Fruit fly (Drosophila melanogaster) whole organism, embryonic: ENCODE measurements around the gene SecS.

Experiments
- Bdp1 ChIP-seq: fragments of 200-800 bp; sonication (Bioruptor generic); optimal IDR thresholded peaks from 3 replicates; lab custom pipeline; 2016; ENCODE audit warnings: missing biosample characterization, missing genetic modification characterization
- CG11085 ChIP-seq: fragments of 200-800 bp; sonication (Bioruptor generic); IDR thresholded peaks from 2 replicates; pipeline ENCODE4 v1.3.6; 2022; ENCODE audit warnings: missing biosample characterization, missing genetic modification characterization
- CG12155 ChIP-seq: fragments of 200-800 bp; sonication (Bioruptor generic); optimal IDR thresholded peaks from 3 replicates; lab custom pipeline; 2016; ENCODE audit warnings: missing biosample characterization, missing genetic modification characterization
- CG13287 ChIP-seq: fragments of 200-800 bp; sonication (Bioruptor generic); IDR thresholded peaks from 2 replicates; pipeline ENCODE4 v1.3.6; 2022; ENCODE audit warnings: missing biosample characterization, missing genetic modification characterization; ENCODE audit not compliant: partially characterized antibody
- CG15514 ChIP-seq: fragments of 200-800 bp; sonication (Bioruptor generic); optimal IDR thresholded peaks from 3 replicates; lab custom pipeline; 2017; ENCODE audit warnings: missing biosample characterization, missing genetic modification characterization, mild to moderate bottlenecking, moderate library complexity, missing genetic modification reagents
- CG16815 ChIP-seq: fragments of 200-800 bp; sonication (Bioruptor generic); optimal IDR thresholded peaks from 3 replicates; lab custom pipeline; 2017; ENCODE audit warnings: missing biosample characterization, mild to moderate bottlenecking, missing genetic modification characterization
- CG18764 ChIP-seq: fragments of 200-800 bp; sonication (Bioruptor generic); optimal IDR thresholded peaks from 3 replicates; lab custom pipeline; 2016; ENCODE audit warnings: missing biosample characterization, missing genetic modification characterization
- CG2116 ChIP-seq: fragments of 200-800 bp; sonication (Bioruptor generic); optimal IDR thresholded peaks from 3 replicates; lab custom pipeline; 2018; ENCODE audit warnings: missing biosample characterization, mild to moderate bottlenecking, missing genetic modification characterization
- CG3281 ChIP-seq: fragments of 200-800 bp; sonication (Bioruptor generic); optimal IDR thresholded peaks from 3 replicates; lab custom pipeline; 2017; ENCODE audit warnings: missing biosample characterization, mild to moderate bottlenecking, missing genetic modification characterization
- CG33557 ChIP-seq: fragments of 200-800 bp; sonication (Bioruptor generic); optimal IDR thresholded peaks from 2 replicates; lab custom pipeline; 2019; ENCODE audit warnings: missing biosample characterization, mild to moderate bottlenecking, missing genetic modification characterization, moderate library complexity
- CG3847 ChIP-seq: fragments of 200-800 bp; sonication (Bioruptor generic); IDR thresholded peaks from 2 replicates; pipeline ENCODE4 v1.3.6; 2022; ENCODE audit warnings: missing biosample characterization, missing genetic modification characterization
- CG3995 ChIP-seq: fragments of 200-800 bp; sonication (Bioruptor generic); optimal IDR thresholded peaks from 3 replicates; lab custom pipeline; 2016; ENCODE audit warnings: missing biosample characterization, missing genetic modification characterization
- CG4820 ChIP-seq: fragments of 200-800 bp; sonication (Bioruptor generic); optimal IDR thresholded peaks from 3 replicates; lab custom pipeline; 2016; ENCODE audit warnings: missing biosample characterization, missing genetic modification characterization
- CG6689 ChIP-seq: fragments of 200-800 bp; sonication (Bioruptor generic); IDR thresholded peaks from 2 replicates; pipeline ENCODE4 v1.3.6; 2022; ENCODE audit warnings: missing biosample characterization, missing genetic modification characterization
- CrebB ChIP-seq: fragments of 200-800 bp; sonication (Bioruptor generic); optimal IDR thresholded peaks from 3 replicates; lab custom pipeline; 2018; ENCODE audit warnings: missing biosample characterization, mild to moderate bottlenecking, missing genetic modification characterization
- Dp ChIP-seq: fragments of 200-800 bp; sonication (Bioruptor generic); optimal IDR thresholded peaks from 2 replicates; lab custom pipeline; 2018; ENCODE audit warnings: missing biosample characterization, mild to moderate bottlenecking, missing genetic modification characterization, moderate library complexity
- Dref ChIP-seq: fragments of 200-800 bp; sonication (Bioruptor generic); IDR thresholded peaks from 2 replicates; pipeline ENCODE4 v1.3.6; 2022; ENCODE audit warnings: missing biosample characterization, missing genetic modification characterization
- HmgZ ChIP-seq: fragments of 200-800 bp; sonication (Bioruptor generic); optimal IDR thresholded peaks from 2 replicates; lab custom pipeline; 2018; ENCODE audit warnings: missing biosample characterization, mild to moderate bottlenecking, missing genetic modification characterization
- Kr ChIP-seq: fragments of 200-800 bp; sonication (Bioruptor generic); optimal IDR thresholded peaks from 2 replicates; lab custom pipeline; 2017; ENCODE audit warnings: missing biosample characterization, mild to moderate bottlenecking, missing genetic modification characterization
- MESR4 ChIP-seq: fragments of 200-800 bp; sonication (Bioruptor generic); optimal IDR thresholded peaks from 2 replicates; lab custom pipeline; 2018; ENCODE audit warnings: missing biosample characterization, mild to moderate bottlenecking, missing genetic modification characterization, moderate library complexity
- Myb ChIP-seq: fragments of 200-800 bp; sonication (Bioruptor generic); optimal IDR thresholded peaks from 2 replicates; lab custom pipeline; 2016; ENCODE audit warnings: missing biosample characterization, missing genetic modification characterization
- Opbp ChIP-seq: fragments of 200-800 bp; sonication (Bioruptor generic); IDR thresholded peaks from 3 replicates; pipeline ENCODE4 v1.3.6; 2022; ENCODE audit warnings: missing biosample characterization, missing genetic modification characterization; ENCODE audit not compliant: partially characterized antibody
- Ravus ChIP-seq: fragments of 200-800 bp; sonication (Bioruptor generic); IDR thresholded peaks from 2 replicates; pipeline ENCODE4 v1.3.6; 2022; ENCODE audit warnings: missing biosample characterization, missing genetic modification characterization
- Side ChIP-seq: fragments of 200-800 bp; sonication (Bioruptor generic); optimal IDR thresholded peaks from 2 replicates; lab custom pipeline; 2016; ENCODE audit warnings: missing biosample characterization, missing genetic modification characterization
- Sry-β ChIP-seq: fragments of 200-800 bp; sonication (Bioruptor generic); optimal IDR thresholded peaks from 2 replicates; lab custom pipeline; 2018; ENCODE audit warnings: missing biosample characterization, mild to moderate bottlenecking, missing genetic modification characterization, moderate library complexity
- YL-1 ChIP-seq: fragments of 200-800 bp; sonication (Bioruptor generic); optimal IDR thresholded peaks from 3 replicates; lab custom pipeline; 2017; ENCODE audit warnings: missing biosample characterization, mild to moderate bottlenecking, missing genetic modification characterization
- amos ChIP-seq: fragments of 200-800 bp; sonication (Bioruptor generic); IDR thresholded peaks from 2 replicates; pipeline ENCODE4 v1.3.6; 2022; ENCODE audit warnings: missing biosample characterization, missing genetic modification characterization; ENCODE audit not compliant: partially characterized antibody
- chinmo ChIP-seq: fragments of 200-800 bp; sonication (Bioruptor generic); IDR thresholded peaks from 4 replicates; pipeline ENCODE4 v1.3.6; 2022; ENCODE audit warnings: missing biosample characterization, missing genetic modification characterization; ENCODE audit not compliant: partially characterized antibody
- chn ChIP-seq: fragments of 200-800 bp; sonication (Bioruptor generic); optimal IDR thresholded peaks from 2 replicates; lab custom pipeline; 2016; ENCODE audit warnings: missing biosample characterization, missing genetic modification characterization
- crol ChIP-seq: fragments of 200-800 bp; sonication (Bioruptor generic); IDR thresholded peaks from 2 replicates; pipeline ENCODE4 v1.3.6; 2022; ENCODE audit warnings: missing biosample characterization, missing genetic modification characterization
- gfzf ChIP-seq: fragments of 200-800 bp; sonication (Bioruptor generic); optimal IDR thresholded peaks from 2 replicates; lab custom pipeline; 2016; ENCODE audit warnings: missing biosample characterization, mild to moderate bottlenecking, missing genetic modification characterization, moderate library complexity
- hkb ChIP-seq, 2 experiments: fragments of 200-800 bp in 1 of 2; fragments of >200 bp in 1 of 2; sonication (Bioruptor generic) in 1 of 2; IDR thresholded peaks in 1 of 2; optimal IDR thresholded peaks in 1 of 2; 2 replicates each; pipeline versions ENCODE4 v1.3.6 to Lab custom; 2017 to 2022; ENCODE audit warnings: missing biosample characterization in 1 of 2, missing genetic modification characterization in 1 of 2
- insv ChIP-seq, 2 experiments: fragments of 200-800 bp; sonication (Bioruptor generic); optimal IDR thresholded peaks; 3 replicates each; lab custom pipeline; 2016 to 2018; ENCODE audit warnings: missing biosample characterization in 2 of 2, missing genetic modification characterization in 2 of 2
- maf-S ChIP-seq: fragments of 200-800 bp; sonication (Bioruptor generic); optimal IDR thresholded peaks from 2 replicates; lab custom pipeline; 2016; ENCODE audit warnings: missing biosample characterization, missing genetic modification characterization
- nmo ChIP-seq: fragments of 200-800 bp; sonication (Bioruptor generic); optimal IDR thresholded peaks from 2 replicates; lab custom pipeline; 2018; ENCODE audit warnings: missing biosample characterization, mild to moderate bottlenecking, missing genetic modification characterization, moderate library complexity
- phol ChIP-seq: fragments of 200-800 bp; sonication (Bioruptor generic); optimal IDR thresholded peaks from 3 replicates; lab custom pipeline; 2018; ENCODE audit warnings: missing biosample characterization, mild to moderate bottlenecking, missing genetic modification characterization, moderate library complexity
- prd ChIP-seq, 3 experiments: fragments of >200 bp in 2 of 3; fragments of 200-800 bp in 1 of 3; sonication (Bioruptor generic) in 1 of 3; optimal IDR thresholded peaks in 2 of 3; IDR thresholded peaks in 1 of 3; 2 replicates in 2 of 3; 3 replicates in 1 of 3; pipeline versions ENCODE4 v1.3.6 to Lab custom; 2017 to 2022; ENCODE audit warnings: missing biosample characterization in 1 of 3, missing genetic modification characterization in 1 of 3
- pzg ChIP-seq: fragments of 200-800 bp; sonication (Bioruptor generic); optimal IDR thresholded peaks from 3 replicates; lab custom pipeline; 2018; ENCODE audit warnings: missing biosample characterization, mild to moderate bottlenecking, missing genetic modification characterization, moderate library complexity
- rib ChIP-seq: fragments of 200-800 bp; sonication (Bioruptor generic); IDR thresholded peaks from 2 replicates; pipeline ENCODE4 v1.3.6; 2022; ENCODE audit warnings: missing biosample characterization, missing genetic modification characterization
- sens ChIP-seq: fragments of 200-800 bp; sonication (Bioruptor generic); peaks from one replicate; lab custom pipeline; 2016; ENCODE audit warnings: missing biosample characterization, missing genetic modification characterization
- sim ChIP-seq: fragments of 200-800 bp; sonication (Bioruptor generic); IDR thresholded peaks from 2 replicates; pipeline ENCODE4 v1.3.6; 2022; ENCODE audit warnings: missing biosample characterization, missing genetic modification characterization
- sna ChIP-seq: fragments of 200-800 bp; sonication (Bioruptor generic); IDR thresholded peaks from 2 replicates; pipeline ENCODE4 v1.3.6; 2022; ENCODE audit warnings: missing biosample characterization, missing genetic modification characterization; ENCODE audit not compliant: partially characterized antibody
- so ChIP-seq: fragments of 200-800 bp; sonication (Bioruptor generic); IDR thresholded peaks from 3 replicates; pipeline ENCODE4 v1.3.6; 2022; ENCODE audit warnings: missing biosample characterization, missing genetic modification characterization
- sr ChIP-seq: fragments of 200-800 bp; sonication (Bioruptor generic); IDR thresholded peaks from 3 replicates; pipeline ENCODE4 v1.3.6; 2022; ENCODE audit warnings: missing biosample characterization, missing genetic modification characterization
- stwl ChIP-seq: fragments of 200-800 bp; sonication (Bioruptor generic); optimal IDR thresholded peaks from 3 replicates; lab custom pipeline; 2018; ENCODE audit warnings: missing biosample characterization, mild to moderate bottlenecking, missing genetic modification characterization, moderate library complexity
- sug ChIP-seq: fragments of 200-800 bp; optimal IDR thresholded peaks from 2 replicates; lab custom pipeline; 2019; ENCODE audit warnings: missing biosample characterization, mild to moderate bottlenecking, missing genetic modification characterization, moderate library complexity
- tgo ChIP-seq: fragments of 200-800 bp; sonication (Bioruptor generic); IDR thresholded peaks from 3 replicates; pipeline ENCODE4 v1.3.6; 2022; ENCODE audit warnings: missing biosample characterization, missing genetic modification characterization
- trem ChIP-seq: fragments of 200-800 bp; optimal IDR thresholded peaks from 3 replicates; lab custom pipeline; 2019; ENCODE audit warnings: missing biosample characterization, mild to moderate bottlenecking, missing genetic modification characterization, moderate library complexity
- vvl ChIP-seq: fragments of 200-800 bp; sonication (Bioruptor generic); IDR thresholded peaks from 2 replicates; pipeline ENCODE4 v1.3.6; 2022; ENCODE audit warnings: missing biosample characterization, missing genetic modification characterization
- wor ChIP-seq: fragments of 200-800 bp; sonication (Bioruptor generic); IDR thresholded peaks from 2 replicates; pipeline ENCODE4 v1.3.6; 2022; ENCODE audit warnings: missing biosample characterization, missing genetic modification characterization

The SecS gene

DNA sequence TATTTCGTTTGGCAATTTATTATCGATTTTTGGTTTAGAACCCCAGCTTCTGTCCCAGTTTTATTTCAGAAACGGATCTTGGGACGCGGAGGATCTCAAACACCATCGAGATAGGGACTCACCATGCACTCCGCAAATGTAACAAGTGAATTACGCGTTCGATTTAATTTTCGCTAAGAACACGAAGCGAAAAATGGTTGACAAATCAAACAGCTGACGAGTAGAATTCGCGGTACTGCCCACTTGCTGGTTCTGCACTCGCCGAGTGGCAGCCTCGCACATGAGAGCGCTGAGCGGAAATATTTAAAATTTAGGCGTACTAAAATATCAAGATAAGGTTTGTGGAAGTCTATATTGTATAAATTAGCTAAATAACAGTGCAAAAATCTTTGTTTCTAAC is 37.8 kb upstream of the SecS start, which contains the start of gene Pi4KIIalpha (continued):
- TF ChIP-seq Dref = peak; percentile 59
- TF ChIP-seq CG3281 = peak; percentile 66
- peak; percentile 99 for TF ChIP-seq trem
- peak; percentile 66 for TF ChIP-seq CG15514 (GFP tag; lab: Kevin White, UChicago)
- TF ChIP-seq CG3995 = no peak
- peak; percentile 80 for TF ChIP-seq rib (GFP tag; lab: Robert Waterston, UW)
- TF ChIP-seq YL-1 (GFP tag; lab: Kevin White, UChicago) = peak; percentile 14
- 0 out of 2 replicates have a peak, but pooled peaks have one; percentile 1 for TF ChIP-seq crol
- no peak for TF ChIP-seq chn (GFP tag; lab: Kevin White, UChicago)
- peak in 1 of 2 experiments; percentile 15 for TF ChIP-seq insv (GFP tag; optimal IDR thresholded peaks at IDR 0.05; lab: Kevin White, UChicago)
- TF ChIP-seq CG11085 (GFP tag; lab: Robert Waterston, UW) = no peak
- peak; percentile 21 for TF ChIP-seq CG2116 (GFP tag; lab: Kevin White, UChicago)
- peak; percentile 9 for TF ChIP-seq gfzf (GFP tag; lab: Kevin White, UChicago)
- TF ChIP-seq CG12155 = peak; percentile 82
- peak; percentile 32 for TF ChIP-seq Sry-β
- peak; percentile 54 for TF ChIP-seq CG13287
- TF ChIP-seq phol (tag; lab: Kevin White, UChicago) = peak; percentile 69
- no peak for TF ChIP-seq sna (GFP tag; lab: Robert Waterston, UW)
- TF ChIP-seq stwl (tag; lab: Kevin White, UChicago) = peak; percentile 6
- peak; percentile 89 for TF ChIP-seq Dp (GFP tag; lab: Kevin White, UChicago)
- no peak for TF ChIP-seq Ravus (GFP tag; lab: Robert Waterston, UW)
- TF ChIP-seq chinmo (GFP tag; lab: Robert Waterston, UW) = no peak
- TF ChIP-seq MESR4 (GFP tag; lab: Kevin White, UChicago) = peak; percentile 66
- peak; percentile 69 for TF ChIP-seq pzg (GFP tag; lab: Kevin White, UChicago)
- TF ChIP-seq HmgZ (tag; lab: Kevin White, UChicago) = peak; percentile 16
- peak; percentile 25; the same call in 1 of the 2 replicates for TF ChIP-seq amos
- TF ChIP-seq Myb (GFP tag; lab: Kevin White, UChicago) = peak; percentile 10
- TF ChIP-seq, all 482 proteins: peak for 32

DNA sequence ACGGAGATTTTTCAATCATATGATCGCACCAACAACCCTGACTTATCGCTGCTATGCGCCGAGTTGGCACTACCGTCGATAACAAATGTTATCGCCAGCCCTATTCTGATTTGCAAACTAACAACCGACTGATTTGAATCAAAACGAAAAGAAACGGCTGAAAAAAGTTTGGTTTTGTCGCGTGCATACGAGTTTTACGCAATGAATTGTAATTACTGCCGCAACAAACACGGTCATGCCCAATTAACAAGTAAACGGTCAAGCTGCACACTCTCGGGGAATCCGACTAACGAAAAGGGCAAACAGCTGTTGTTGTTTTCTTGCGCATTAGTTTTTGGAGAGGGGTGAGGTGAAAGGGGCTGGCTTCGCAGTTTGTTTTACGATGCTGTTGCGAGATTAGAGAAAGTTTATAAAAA is 36.5 kb upstream of the SecS start, which contains the start of the genes CG14671 and CG12746:
TSS of gene CG14671 (minus strand) at position 41 of the 416 bp plus-strand sequence.
TSS of gene CG12746 (plus strand) at position 91 of the 416 bp plus-strand sequence.
- TF ChIP-seq vvl (GFP tag; lab: Robert Waterston, UW) (no peak), CG16815 (GFP tag; lab: Kevin White, UChicago) (no peak), sim (GFP tag; lab: Robert Waterston, UW) (no peak), wor (GFP tag; lab: Robert Waterston, UW) (no peak), YL-1 (GFP tag; lab: Kevin White, UChicago) (peak; percentile 38), maf-S (GFP tag; lab: Kevin White, UChicago) (no peak), CG4820 (no peak), hkb (optimal IDR thresholded peaks at IDR 0.05; lab: Kevin White, UChicago) (no peak), hkb (GFP tag; IDR thresholded peaks at IDR 0.05; lab: Robert Waterston, UW) (no peak), sr (GFP tag; lab: Robert Waterston, UW) (no peak), Kr (GFP tag; lab: Kevin White, UChicago) (no peak), prd (optimal IDR thresholded peaks at IDR 0.05; lab: Kevin White, UChicago) (no peak), prd (GFP tag; IDR thresholded peaks at IDR 0.05; lab: Robert Waterston, UW) (no peak), Opbp (GFP tag; lab: Robert Waterston, UW) (0 out of 3 replicates have a peak, but pooled peaks have one; percentile 13), Bdp1 (no peak), CG33557 (no peak), CG6689 (GFP tag; lab: Robert Waterston, UW) (no peak), sug (tag; lab: Kevin White, UChicago) (peak; percentile 37), Side (GFP tag; lab: Kevin White, UChicago) (no peak), tgo (GFP tag; lab: Robert Waterston, UW) (no peak), CrebB (tag; lab: Kevin White, UChicago) (peak; percentile 26), crol (peak; percentile 94), so (GFP tag; lab: Robert Waterston, UW) (no peak), nmo (GFP tag; lab: Kevin White, UChicago) (peak; percentile 34), CG3847 (GFP tag; lab: Robert Waterston, UW) (0 out of 2 replicates have a peak, but pooled peaks have one; percentile 18), sens (GFP tag; lab: Kevin White, UChicago) (peak; percentile 79), CG18764 (GFP tag; lab: Kevin White, UChicago) (no peak)
